Worm (Caenorhabditis elegans) whole organism, L4 larva: Measurements from ENCODE around the gene his-71.

ENCODE experiments used
- D1046.2 ChIP-seq: fragments of 200-800 bp; sonication (Bioruptor generic); IDR thresholded peaks from 2 replicates; pipeline ENCODE4 v1.3.6; 2022; ENCODE audit warnings: missing genetic modification characterization, missing compliant biosample characterization
- F10B5.3 ChIP-seq: sonication (generic microtip); optimal IDR thresholded peaks from 2 replicates; lab custom pipeline; 2016; ENCODE audit warnings: mild to moderate bottlenecking, missing genetic modification characterization, missing compliant biosample characterization
- F44E2.7 ChIP-seq: fragments of 200-800 bp; sonication (Bioruptor generic); IDR thresholded peaks from 2 replicates; pipeline ENCODE4 v2.1.2; 2022; ENCODE audit warnings: missing genetic modification characterization, missing compliant biosample characterization
- F49E8.2 ChIP-seq: sonication (generic microtip); optimal IDR thresholded peaks from 2 replicates; lab custom pipeline; 2016; ENCODE audit warnings: missing compliant biosample characterization, mild to moderate bottlenecking, missing genetic modification characterization, borderline replicate concordance
- T26A8.4 ChIP-seq: fragments of 200-800 bp; sonication (Bioruptor generic); IDR thresholded peaks from 2 replicates; pipeline ENCODE4 v1.3.6; 2022; ENCODE audit warnings: missing genetic modification characterization, missing compliant biosample characterization
- Y5F2A.4 ChIP-seq: fragments of 200-800 bp; sonication (Bioruptor generic); optimal IDR thresholded peaks from 2 replicates; lab custom pipeline; 2018; ENCODE audit warnings: mild to moderate bottlenecking, missing genetic modification characterization, missing compliant biosample characterization
- Y75B8A.6 ChIP-seq: fragments of 200-800 bp; sonication (Bioruptor generic); IDR thresholded peaks from 2 replicates; pipeline ENCODE4 v1.3.6; 2022; ENCODE audit warnings: missing genetic modification reagents, missing genetic modification characterization, missing compliant biosample characterization
- ZK337.2 ChIP-seq: fragments of 200-800 bp; sonication (Bioruptor generic); IDR thresholded peaks from 2 replicates; pipeline ENCODE4 v1.3.6; 2022; ENCODE audit warnings: missing genetic modification reagents, missing genetic modification characterization, missing compliant biosample characterization
- ama-1 ChIP-seq: fragments of 150-350 bp; optimal IDR thresholded peaks from 2 replicates; lab custom pipeline; 2014; ENCODE audit warnings: inconsistent platforms, mixed read lengths
- attf-4 ChIP-seq: sonication (generic microtip); optimal IDR thresholded peaks from 3 replicates; lab custom pipeline; 2017; ENCODE audit warnings: missing biosample characterization, missing genetic modification characterization
- ceh-20 ChIP-seq: fragments of 200-800 bp; sonication (Bioruptor generic); IDR thresholded peaks from 2 replicates; pipeline ENCODE4 v1.3.6; 2022; ENCODE audit warnings: missing genetic modification reagents, missing genetic modification characterization, missing compliant biosample characterization
- ceh-28 ChIP-seq: fragments of 150-350 bp; optimal IDR thresholded peaks from 2 replicates; lab custom pipeline; 2014; ENCODE audit warnings: missing biosample characterization, missing genetic modification reagents, missing genetic modification characterization
- ceh-32 ChIP-seq: sonication (generic microtip); optimal IDR thresholded peaks from 2 replicates; lab custom pipeline; 2016; ENCODE audit warnings: mild to moderate bottlenecking, missing genetic modification characterization, missing compliant biosample characterization; ENCODE audit not compliant: poor library complexity
- ceh-44 ChIP-seq: fragments of 200-800 bp; sonication (Bioruptor generic); IDR thresholded peaks from 2 replicates; pipeline ENCODE4 v1.3.6; 2022; ENCODE audit warnings: missing genetic modification reagents, missing genetic modification characterization, missing compliant biosample characterization
- cey-2 ChIP-seq: sonication (generic microtip); optimal IDR thresholded peaks from 3 replicates; lab custom pipeline; 2017; ENCODE audit warnings: missing genetic modification characterization, mild to moderate bottlenecking, missing compliant biosample characterization, antibody characterized with exemption, borderline replicate concordance; ENCODE audit not compliant: insufficient read depth
- ctbp-1 ChIP-seq: fragments of 200-800 bp; sonication (Bioruptor generic); IDR thresholded peaks from 2 replicates; pipeline ENCODE4 v1.3.6; 2022; ENCODE audit warnings: missing genetic modification reagents, missing genetic modification characterization, missing compliant biosample characterization
- daf-16 ChIP-seq, 3 experiments: sonication (generic microtip); optimal IDR thresholded peaks; 2 replicates each; lab custom pipeline; 2016 to 2017; ENCODE audit warnings: missing genetic modification characterization in 3 of 3, missing genetic modification reagents in 3 of 3, mild to moderate bottlenecking in 2 of 3, missing compliant biosample characterization in 2 of 3, missing biosample characterization in 1 of 3, moderate library complexity in 1 of 3
- dmd-6 ChIP-seq: fragments of 200-800 bp; sonication (Bioruptor generic); IDR thresholded peaks from 2 replicates; pipeline ENCODE4 v1.3.6; 2022; ENCODE audit warnings: missing genetic modification reagents, missing genetic modification characterization, missing compliant biosample characterization
- egl-27 ChIP-seq: sonication (generic microtip); optimal IDR thresholded peaks from 3 replicates; lab custom pipeline; 2017; ENCODE audit warnings: missing biosample characterization, missing genetic modification reagents, missing genetic modification characterization
- egl-43 ChIP-seq: fragments of 200-800 bp; sonication (Bioruptor generic); IDR thresholded peaks from 2 replicates; pipeline ENCODE4 v1.3.6; 2022; ENCODE audit warnings: missing genetic modification reagents, missing genetic modification characterization, missing compliant biosample characterization
- fkh-10 ChIP-seq: fragments of 150-350 bp; optimal IDR thresholded peaks from 2 replicates; lab custom pipeline; 2014; ENCODE audit warnings: missing biosample characterization, missing genetic modification reagents, missing genetic modification characterization
- hif-1 ChIP-seq, 2 experiments: sonication (generic microtip); optimal IDR thresholded peaks; 2 replicates each; lab custom pipeline; 2016 to 2017; ENCODE audit warnings: missing compliant biosample characterization in 2 of 2, missing genetic modification characterization in 2 of 2, missing genetic modification reagents in 2 of 2, missing genotype in 2 of 2, mild to moderate bottlenecking in 1 of 2
- hlh-11 ChIP-seq: fragments of 200-800 bp; sonication (Bioruptor generic); optimal IDR thresholded peaks from 2 replicates; lab custom pipeline; 2018; ENCODE audit warnings: mild to moderate bottlenecking, missing genetic modification characterization, missing compliant biosample characterization
- hlh-30 ChIP-seq: sonication (generic microtip); optimal IDR thresholded peaks from 2 replicates; lab custom pipeline; 2017; ENCODE audit warnings: antibody characterized with exemption, mild to moderate bottlenecking, missing genetic modification characterization, missing compliant biosample characterization; ENCODE audit not compliant: insufficient read depth
- jun-1 ChIP-seq: fragments of 150-350 bp; optimal IDR thresholded peaks from 2 replicates; lab custom pipeline; 2014; ENCODE audit warnings: missing biosample characterization, missing genetic modification reagents, missing genetic modification characterization
- lin-13 ChIP-seq: fragments of 150-350 bp; optimal IDR thresholded peaks from 2 replicates; lab custom pipeline; 2014; ENCODE audit warnings: missing biosample characterization, missing genetic modification reagents, missing genetic modification characterization
- lir-3 ChIP-seq: sonication (generic microtip); optimal IDR thresholded peaks from 2 replicates; lab custom pipeline; 2016; ENCODE audit warnings: mild to moderate bottlenecking, missing genetic modification characterization, missing compliant biosample characterization
- lsy-2 ChIP-seq, 2 experiments: fragments of 150-350 bp in 1 of 2; sonication (generic microtip) in 1 of 2; optimal IDR thresholded peaks; 2 replicates each; lab custom pipeline; 2014 to 2017; ENCODE audit warnings: missing biosample characterization in 2 of 2, missing genetic modification characterization in 2 of 2
- madf-5 ChIP-seq, 2 experiments: fragments of 200-800 bp; sonication (Bioruptor generic); IDR thresholded peaks; 2 replicates each; pipeline ENCODE4 v1.3.6; 2022; ENCODE audit warnings: missing compliant biosample characterization in 2 of 2, missing genetic modification characterization in 2 of 2
- mdl-1 ChIP-seq, 2 experiments: fragments of 150-350 bp in 1 of 2; sonication (generic microtip) in 1 of 2; optimal IDR thresholded peaks; 2 replicates each; lab custom pipeline; 2014 to 2017; ENCODE audit warnings: missing biosample characterization in 2 of 2, missing genetic modification characterization in 2 of 2
- mdt-29 ChIP-seq: fragments of 200-800 bp; sonication (Bioruptor generic); IDR thresholded peaks from 2 replicates; pipeline ENCODE4 v1.3.6; 2022; ENCODE audit warnings: missing genetic modification reagents, missing genetic modification characterization, missing compliant biosample characterization
- mep-1 ChIP-seq: fragments of 150-350 bp; sonication (generic microtip); optimal IDR thresholded peaks from 3 replicates; lab custom pipeline; 2014; ENCODE audit warnings: missing biosample characterization, missing genetic modification characterization
- nhr-111 ChIP-seq: fragments of 200-800 bp; sonication (Bioruptor generic); optimal IDR thresholded peaks from 2 replicates; lab custom pipeline; 2018; ENCODE audit warnings: mild to moderate bottlenecking, missing genetic modification characterization, missing compliant biosample characterization
- nhr-28 ChIP-seq: fragments of 150-350 bp; optimal IDR thresholded peaks from 2 replicates; lab custom pipeline; 2014; ENCODE audit warnings: missing biosample characterization, missing genetic modification characterization
- nhr-42 ChIP-seq: fragments of 200-800 bp; sonication (Bioruptor generic); IDR thresholded peaks from 2 replicates; pipeline ENCODE4 v1.3.6; 2022; ENCODE audit warnings: missing genetic modification characterization, missing compliant biosample characterization
- nhr-76 ChIP-seq: fragments of 150-350 bp; optimal IDR thresholded peaks from 2 replicates; lab custom pipeline; 2014; ENCODE audit warnings: missing biosample characterization, missing genetic modification characterization
- sdz-12 ChIP-seq: fragments of 200-800 bp; sonication (Bioruptor generic); optimal IDR thresholded peaks from 2 replicates; lab custom pipeline; 2018; ENCODE audit warnings: mild to moderate bottlenecking, missing genetic modification characterization, missing compliant biosample characterization
- set-16 ChIP-seq: fragments of 200-800 bp; sonication (Bioruptor generic); IDR thresholded peaks from 2 replicates; pipeline ENCODE4 v1.3.6; 2022; ENCODE audit warnings: missing genetic modification reagents, missing genetic modification characterization, missing compliant biosample characterization
- snpc-1.2 ChIP-seq: fragments of 200-800 bp; sonication (Bioruptor generic); IDR thresholded peaks from 2 replicates; pipeline ENCODE4 v1.3.6; 2022; ENCODE audit warnings: missing genetic modification reagents, missing genetic modification characterization, missing compliant biosample characterization
- spr-1 ChIP-seq: sonication (generic microtip); optimal IDR thresholded peaks from 2 replicates; lab custom pipeline; 2016; ENCODE audit warnings: mild to moderate bottlenecking, missing genetic modification characterization, missing compliant biosample characterization
- unc-130 ChIP-seq: sonication (generic microtip); optimal IDR thresholded peaks from 2 replicates; lab custom pipeline; 2016; ENCODE audit warnings: missing genetic modification reagents, missing genetic modification characterization, missing compliant biosample characterization
- unc-39 ChIP-seq: sonication (generic microtip); optimal IDR thresholded peaks from 2 replicates; lab custom pipeline; 2017; ENCODE audit warnings: missing biosample characterization, missing genetic modification characterization
- unc-62 ChIP-seq, 3 experiments: fragments of 150-350 bp in 1 of 3; sonication (generic microtip); optimal IDR thresholded peaks in 2 of 3; peaks in 1 of 3; 1 replicate in 1 of 3; 2 replicates in 2 of 3; lab custom pipeline; 2014 to 2017; ENCODE audit warnings: missing biosample characterization in 3 of 3, missing genetic modification characterization in 3 of 3, missing genetic modification reagents in 3 of 3, missing genotype in 1 of 3
- vab-7 ChIP-seq: fragments of 200-800 bp; sonication (Bioruptor generic); IDR thresholded peaks from 2 replicates; pipeline ENCODE4 v1.3.6; 2022; ENCODE audit warnings: missing genetic modification reagents, missing genetic modification characterization, missing compliant biosample characterization
- zfp-3 ChIP-seq: fragments of 200-800 bp; sonication (Bioruptor generic); conservative IDR thresholded peaks from 2 replicates; pipeline ENCODE4 v1.3.6; 2022; ENCODE audit warnings: missing genetic modification reagents, missing genetic modification characterization, missing compliant biosample characterization
- zip-11 ChIP-seq: fragments of 200-800 bp; sonication (Bioruptor generic); IDR thresholded peaks from 2 replicates; pipeline ENCODE4 v1.3.6; 2022; ENCODE audit warnings: missing genetic modification characterization, missing compliant biosample characterization
- ztf-7 ChIP-seq: fragments of 150-350 bp; optimal IDR thresholded peaks from 2 replicates; lab custom pipeline; 2014; ENCODE audit warnings: missing biosample characterization, missing genetic modification characterization

The his-71 gene

DNA sequence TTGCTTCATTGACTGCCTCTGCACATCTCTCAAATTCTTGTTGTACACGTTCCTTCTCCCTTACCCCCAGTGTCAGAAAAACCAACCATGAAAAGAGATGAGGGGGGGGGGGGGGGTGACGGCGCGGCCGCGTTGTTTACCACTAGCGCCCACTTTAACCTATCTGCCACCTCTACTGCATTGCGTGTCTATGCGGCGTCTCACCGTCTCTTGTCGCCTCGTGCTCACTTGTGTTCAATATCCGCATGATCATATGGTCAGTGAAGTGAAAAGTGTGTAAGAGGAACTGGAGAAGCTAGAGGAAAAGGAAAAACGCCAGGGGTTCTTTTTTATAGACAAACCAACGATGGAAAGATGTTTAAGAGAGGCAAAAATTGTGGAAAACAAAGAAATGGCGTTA lies 37.8 kb upstream of the his-71 start (continued):
- TF ChIP-seq set-16 (GFP tag; lab: Robert Waterston, UW) (peak; percentile 81), cey-2 (tag; lab: Kevin White, UChicago) (no peak), hlh-30 (tag; lab: Kevin White, UChicago) (peak; percentile 99), spr-1 (tag; lab: Kevin White, UChicago) (no peak), snpc-1.2 (GFP tag; lab: Robert Waterston, UW) (no peak), unc-130 (no peak), zip-11 (GFP tag; lab: Robert Waterston, UW) (no peak), attf-4 (tag; lab: Kevin White, UChicago) (no peak), D1046.2 (GFP tag; lab: Robert Waterston, UW) (no peak), fkh-10 (GFP tag; lab: Kevin White, UChicago) (peak; percentile 93), egl-27 (tag; lab: Kevin White, UChicago) (no peak), Y75B8A.6 (GFP tag; lab: Robert Waterston, UW) (0 out of 2 replicates have a peak, but pooled peaks have one; percentile 46), ztf-7 (tag; lab: Kevin White, UChicago) (no peak), ceh-32 (tag; lab: Kevin White, UChicago) (no peak), dmd-6 (GFP tag; lab: Robert Waterston, UW) (peak; percentile 89), Y5F2A.4 (no peak), ceh-44 (GFP tag; lab: Robert Waterston, UW) (no peak), F44E2.7 (GFP tag; lab: Robert Waterston, UW) (no peak), nhr-76 (no peak), nhr-111 (GFP tag; lab: Kevin White, UChicago) (peak; percentile 18), lir-3 (tag; lab: Kevin White, UChicago) (no peak), T26A8.4 (peak; percentile 79), mep-1 (tag; lab: Kevin White, UChicago) (peak; percentile 93), ZK337.2 (no peak)

DNA sequence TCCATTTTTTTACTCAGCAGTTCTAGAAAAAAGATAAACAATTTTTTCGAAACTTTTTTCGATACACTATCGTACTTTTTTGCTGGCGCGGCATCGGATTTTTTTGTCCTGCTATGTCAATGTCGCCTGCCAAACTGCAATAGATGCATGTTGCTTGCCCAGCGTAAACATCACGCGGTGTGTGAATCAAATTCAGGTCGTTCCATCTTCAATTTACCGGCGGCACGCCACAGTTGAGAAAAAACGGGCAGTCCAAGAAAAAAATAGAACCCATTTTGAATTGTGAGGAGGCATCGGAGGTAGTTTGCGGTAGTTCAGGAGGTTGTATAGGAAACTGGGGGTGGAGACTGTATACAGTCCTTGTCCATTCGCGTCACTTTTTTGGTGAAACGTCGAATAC lies 36.6 kb upstream of the his-71 start:
- TF ChIP-seq hlh-30 (tag; lab: Kevin White, UChicago) (peak; percentile 78), egl-43 (peak; percentile 42; the same call in 1 of the 2 replicates), daf-16 (GFP tag; optimal IDR thresholded peaks at IDR 0.05; lab: Kevin White, UChicago) (no peak), daf-16 (tag; optimal IDR thresholded peaks at IDR 0.05; lab: Kevin White, UChicago) (peak; percentile 32), hlh-11 (tag; lab: Kevin White, UChicago) (peak; percentile 70), nhr-28 (tag; lab: Kevin White, UChicago) (peak; percentile 23), zfp-3 (GFP tag; lab: Robert Waterston, UW) (0 out of 2 replicates have a peak, but pooled peaks have one; percentile 27), F10B5.3 (tag; lab: Kevin White, UChicago) (no peak), hif-1 (tag; optimal IDR thresholded peaks at IDR 0.05; lab: Kevin White, UChicago) (peak in 1 of 2 experiments; percentile 5), unc-39 (tag; lab: Kevin White, UChicago) (no peak), lsy-2 (tag; optimal IDR thresholded peaks at IDR 0.05; lab: Kevin White, UChicago) (peak in 1 of 2 experiments; percentile 10), dmd-6 (GFP tag; lab: Robert Waterston, UW) (peak; percentile 55), F49E8.2 (tag; lab: Kevin White, UChicago) (no peak), jun-1 (tag; lab: Kevin White, UChicago) (no peak), mdt-29 (GFP tag; lab: Robert Waterston, UW) (peak; percentile 16; the same call in 1 of the 2 replicates), sdz-12 (no peak), ceh-44 (GFP tag; lab: Robert Waterston, UW) (no peak), mdl-1 (tag; optimal IDR thresholded peaks at IDR 0.05; lab: Kevin White, UChicago) (peak in 1 of 2 experiments; percentile 55), snpc-1.2 (GFP tag; lab: Robert Waterston, UW) (no peak), ama-1 (lab: Kevin White, UChicago) (peak; percentile 88), lin-13 (GFP tag; lab: Kevin White, UChicago) (no peak), vab-7 (GFP tag; lab: Robert Waterston, UW) (no peak), ceh-28 (tag; lab: Kevin White, UChicago) (no peak), D1046.2 (GFP tag; lab: Robert Waterston, UW) (peak; percentile 22; the same call in 1 of the 2 replicates), unc-62 (GFP tag; optimal IDR thresholded peaks at IDR 0.05 in 1 of 2; lab: Kevin White, UChicago) (no peak), unc-62 (tag; optimal IDR thresholded peaks at IDR 0.05; lab: Kevin White, UChicago) (no peak), F44E2.7 (GFP tag; lab: Robert Waterston, UW) (no peak), ctbp-1 (GFP tag; lab: Robert Waterston, UW) (no peak), ceh-20 (GFP tag; lab: Robert Waterston, UW) (0 out of 2 replicates have a peak, but pooled peaks have one; percentile 26), madf-5 (GFP tag; IDR thresholded peaks at IDR 0.05; lab: Robert Waterston, UW) (no peak), mep-1 (tag; lab: Kevin White, UChicago) (peak; percentile 35), fkh-10 (GFP tag; lab: Kevin White, UChicago) (no peak), nhr-42 (GFP tag; lab: Robert Waterston, UW) (no peak)
